Worm (Caenorhabditis elegans) whole organism, late embryonic: Measurements from ENCODE around the gene srv-16.

Experiments
- C08G9.2 ChIP-seq: sonication (generic microtip); optimal IDR thresholded peaks from 2 replicates; lab custom pipeline; 2016; ENCODE audit warnings: mild to moderate bottlenecking, missing genetic modification characterization, moderate library complexity, missing compliant biosample characterization
- F13H6.1 ChIP-seq: sonication (generic microtip); optimal IDR thresholded peaks from 2 replicates; lab custom pipeline; 2016; ENCODE audit warnings: missing genetic modification characterization, missing compliant biosample characterization
- K09A11.1 ChIP-seq: sonication (generic microtip); optimal IDR thresholded peaks from 2 replicates; lab custom pipeline; 2017; ENCODE audit warnings: antibody characterized with exemption, mild to moderate bottlenecking, missing genetic modification characterization, missing compliant biosample characterization; ENCODE audit not compliant: insufficient read depth
- T23F11.4 ChIP-seq: fragments of 200-800 bp; sonication (Bioruptor generic); optimal IDR thresholded peaks from 2 replicates; lab custom pipeline; 2018; ENCODE audit warnings: mild to moderate bottlenecking, missing genetic modification characterization, missing compliant biosample characterization
- Y22D7AL.16 ChIP-seq: sonication (generic microtip); optimal IDR thresholded peaks from 2 replicates; lab custom pipeline; 2016; ENCODE audit warnings: missing genetic modification characterization, missing compliant biosample characterization
- ama-1 ChIP-seq: fragments of 150-350 bp; optimal IDR thresholded peaks from 2 replicates; lab custom pipeline; 2014
- ceh-14 ChIP-seq: sonication (generic microtip); optimal IDR thresholded peaks from 2 replicates; lab custom pipeline; 2016; ENCODE audit warnings: missing genotype, missing genetic modification characterization, missing compliant biosample characterization
- ceh-19 ChIP-seq: fragments of 200-800 bp; sonication (Bioruptor generic); optimal IDR thresholded peaks from 2 replicates; lab custom pipeline; 2018; ENCODE audit warnings: mild to moderate bottlenecking, missing genetic modification characterization, missing compliant biosample characterization
- ceh-2 ChIP-seq: sonication (generic microtip); optimal IDR thresholded peaks from 2 replicates; lab custom pipeline; 2016; ENCODE audit warnings: missing genotype, missing genetic modification characterization, missing compliant biosample characterization
- ceh-31 ChIP-seq: sonication (generic microtip); optimal IDR thresholded peaks from 2 replicates; lab custom pipeline; 2016; ENCODE audit warnings: missing genetic modification characterization, missing compliant biosample characterization
- ceh-6 ChIP-seq: fragments of 200-800 bp; sonication (Bioruptor generic); optimal IDR thresholded peaks from 2 replicates; lab custom pipeline; 2018; ENCODE audit warnings: mild to moderate bottlenecking, missing genetic modification characterization, missing compliant biosample characterization
- elt-2 ChIP-seq: sonication (generic microtip); optimal IDR thresholded peaks from 2 replicates; lab custom pipeline; 2016; ENCODE audit warnings: missing genetic modification reagents, missing genetic modification characterization, missing compliant biosample characterization
- elt-4 ChIP-seq: sonication (generic microtip); optimal IDR thresholded peaks from 2 replicates; lab custom pipeline; 2016; ENCODE audit warnings: missing genetic modification characterization, missing compliant biosample characterization
- ets-4 ChIP-seq: sonication (generic microtip); optimal IDR thresholded peaks from 2 replicates; lab custom pipeline; 2016; ENCODE audit warnings: missing genetic modification characterization, missing compliant biosample characterization
- fax-1 ChIP-seq: sonication (generic microtip); optimal IDR thresholded peaks from 2 replicates; lab custom pipeline; 2016; ENCODE audit warnings: missing genotype, missing genetic modification characterization, missing compliant biosample characterization
- fkh-10 ChIP-seq: fragments of 150-350 bp; optimal IDR thresholded peaks from 2 replicates; lab custom pipeline; 2014; ENCODE audit warnings: missing biosample characterization, missing genetic modification reagents, missing genetic modification characterization
- fkh-6 ChIP-seq: sonication (generic microtip); optimal IDR thresholded peaks from 2 replicates; lab custom pipeline; 2016; ENCODE audit warnings: missing genetic modification characterization, missing compliant biosample characterization
- gmeb-2 ChIP-seq: sonication (generic microtip); optimal IDR thresholded peaks from 2 replicates; lab custom pipeline; 2016; ENCODE audit warnings: missing genetic modification characterization, inconsistent platforms, missing compliant biosample characterization
- hlh-15 ChIP-seq: sonication (generic microtip); optimal IDR thresholded peaks from 2 replicates; lab custom pipeline; 2016; ENCODE audit warnings: missing genetic modification characterization, missing compliant biosample characterization
- madf-2 ChIP-seq: sonication (generic microtip); optimal IDR thresholded peaks from 2 replicates; lab custom pipeline; 2017; ENCODE audit warnings: missing genetic modification characterization, missing compliant biosample characterization
- nfya-1 ChIP-seq: sonication (generic microtip); optimal IDR thresholded peaks from 2 replicates; lab custom pipeline; 2017; ENCODE audit warnings: missing genetic modification characterization, mild to moderate bottlenecking, missing compliant biosample characterization, antibody characterized with exemption, moderate library complexity
- pax-1 ChIP-seq: fragments of 150-350 bp; optimal IDR thresholded peaks from 2 replicates; lab custom pipeline; 2014; ENCODE audit warnings: missing biosample characterization, missing genetic modification characterization
- pha-2 ChIP-seq: sonication (generic microtip); optimal IDR thresholded peaks from 2 replicates; lab custom pipeline; 2017; ENCODE audit warnings: mild to moderate bottlenecking, missing genetic modification characterization, missing compliant biosample characterization
- pros-1 ChIP-seq: fragments of 150-350 bp; optimal IDR thresholded peaks from 2 replicates; lab custom pipeline; 2014; ENCODE audit warnings: missing biosample characterization, missing genetic modification reagents, missing genetic modification characterization
- ref-2 ChIP-seq: sonication (generic microtip); optimal IDR thresholded peaks from 2 replicates; lab custom pipeline; 2016; ENCODE audit warnings: missing genetic modification characterization, missing compliant biosample characterization
- sox-2 ChIP-seq: fragments of 200-800 bp; sonication (Bioruptor generic); IDR thresholded peaks from 2 replicates; pipeline ENCODE4 v1.3.6; 2022; ENCODE audit warnings: missing genetic modification reagents, missing genetic modification characterization, missing compliant biosample characterization
- sox-4 ChIP-seq: sonication (generic microtip); optimal IDR thresholded peaks from 2 replicates; lab custom pipeline; 2017; ENCODE audit warnings: mild to moderate bottlenecking, missing genetic modification characterization, inconsistent platforms, missing compliant biosample characterization
- tbx-7 ChIP-seq: sonication (generic microtip); optimal IDR thresholded peaks from 2 replicates; lab custom pipeline; 2016; ENCODE audit warnings: missing genotype, missing genetic modification characterization, missing compliant biosample characterization
- unc-3 ChIP-seq, 2 experiments: fragments of 200-800 bp in 1 of 2; sonication (Bioruptor generic) in 1 of 2; sonication (generic microtip) in 1 of 2; conservative IDR thresholded peaks in 1 of 2; optimal IDR thresholded peaks in 1 of 2; 2 replicates each; pipeline versions ENCODE4 v1.3.6 to Lab custom; 2016 to 2022; ENCODE audit warnings: missing compliant biosample characterization in 2 of 2, missing genetic modification characterization in 2 of 2, missing genetic modification reagents in 1 of 2
- unc-42 ChIP-seq: sonication (generic microtip); optimal IDR thresholded peaks from 2 replicates; lab custom pipeline; 2016; ENCODE audit warnings: missing genotype, missing genetic modification characterization, missing compliant biosample characterization
- unc-55 ChIP-seq: sonication (generic microtip); optimal IDR thresholded peaks from 2 replicates; lab custom pipeline; 2017; ENCODE audit warnings: missing biosample characterization, missing genetic modification reagents, missing genetic modification characterization
- unc-86 ChIP-seq: sonication (generic microtip); optimal IDR thresholded peaks from 2 replicates; lab custom pipeline; 2016; ENCODE audit warnings: missing genetic modification characterization, missing compliant biosample characterization
- zip-5 ChIP-seq: sonication (generic microtip); optimal IDR thresholded peaks from 2 replicates; lab custom pipeline; 2016; ENCODE audit warnings: missing genetic modification characterization, missing compliant biosample characterization

Gene srv-16

ce11 chrIV:15929831-15930230 is 3.9 kb downstream of the srv-16 start:
- TF ChIP-seq ceh-19 (GFP tag; lab: Kevin White, UChicago), result no peak
- TF ChIP-seq ceh-6, result no peak
- no peak for TF ChIP-seq fkh-6 (tag; lab: Kevin White, UChicago)
- TF ChIP-seq elt-2 (tag; lab: Kevin White, UChicago), result peak; percentile 93
- TF ChIP-seq madf-2 (tag; lab: Kevin White, UChicago), result no peak

- no peak for TF ChIP-seq madf-2 (tag; lab: Kevin White, UChicago)
- TF ChIP-seq K09A11.1, result no peak
- TF ChIP-seq tbx-7 (tag; lab: Kevin White, UChicago), result no peak
- no peak for TF ChIP-seq Y22D7AL.16 (tag; lab: Kevin White, UChicago)
- no peak for TF ChIP-seq unc-42 (tag; lab: Kevin White, UChicago)
- TF ChIP-seq pax-1 (tag; lab: Kevin White, UChicago), result no peak
- TF ChIP-seq nfya-1 (tag; lab: Kevin White, UChicago), result no peak
- TF ChIP-seq fax-1 (tag; lab: Kevin White, UChicago), result no peak
- no peak for TF ChIP-seq C08G9.2 (tag; lab: Kevin White, UChicago)
- no peak for TF ChIP-seq ets-4 (tag; lab: Kevin White, UChicago)
These were observed 7.0 kb downstream of the srv-16 start, which contains the start of gene Y105C5B.8 for ce11 chrIV:15926746-15927145. Y105C5B.8 (minus strand) TSS chrIV:15926846.

- TF ChIP-seq Y22D7AL.16 (tag; lab: Kevin White, UChicago), result no peak
- no peak for TF ChIP-seq F13H6.1 (tag; lab: Kevin White, UChicago)
- no peak for TF ChIP-seq unc-3 (GFP tag; conservative IDR thresholded peaks at IDR 0.05; lab: Robert Waterston, UW)
- TF ChIP-seq unc-3 (tag; optimal IDR thresholded peaks at IDR 0.05; lab: Kevin White, UChicago), result no peak
- TF ChIP-seq T23F11.4, result no peak
These were observed 10.7 kb downstream of the srv-16 start for ce11 chrIV:15923000-15923399.

ce11 chrIV:15915061-15915460 is 18.7 kb downstream of the srv-16 start:
- no peak for TF ChIP-seq sox-2 (GFP tag; lab: Robert Waterston, UW)
- no peak for TF ChIP-seq nfya-1 (tag; lab: Kevin White, UChicago)
- TF ChIP-seq F13H6.1 (tag; lab: Kevin White, UChicago), result no peak
- no peak for TF ChIP-seq madf-2 (tag; lab: Kevin White, UChicago)
- TF ChIP-seq ceh-14 (tag; lab: Kevin White, UChicago), result no peak
- no peak for TF ChIP-seq unc-55 (GFP tag; lab: Kevin White, UChicago)
- no peak for TF ChIP-seq unc-42 (tag; lab: Kevin White, UChicago)
- no peak for TF ChIP-seq pros-1
- TF ChIP-seq ama-1 (lab: Kevin White, UChicago), result no peak
- TF ChIP-seq gmeb-2 (tag; lab: Kevin White, UChicago), result no peak
- TF ChIP-seq sox-4, result no peak
- TF ChIP-seq Y22D7AL.16 (tag; lab: Kevin White, UChicago), result no peak

ce11 chrIV:15908251-15908650 is 25.5 kb downstream of the srv-16 start:
- no peak for TF ChIP-seq hlh-15 (tag; lab: Kevin White, UChicago)
- TF ChIP-seq unc-86 (tag; lab: Kevin White, UChicago), result no peak
- no peak for TF ChIP-seq unc-3 (GFP tag; conservative IDR thresholded peaks at IDR 0.05; lab: Robert Waterston, UW)
- no peak for TF ChIP-seq unc-3 (tag; optimal IDR thresholded peaks at IDR 0.05; lab: Kevin White, UChicago)
- TF ChIP-seq ceh-19 (GFP tag; lab: Kevin White, UChicago), result no peak
- no peak for TF ChIP-seq ref-2 (tag; lab: Kevin White, UChicago)
- TF ChIP-seq ama-1 (lab: Kevin White, UChicago), result no peak
- no peak for TF ChIP-seq C08G9.2 (tag; lab: Kevin White, UChicago)
- TF ChIP-seq K09A11.1, result no peak
- TF ChIP-seq elt-4 (tag; lab: Kevin White, UChicago), result no peak
- TF ChIP-seq pha-2 (tag; lab: Kevin White, UChicago), result no peak
- TF ChIP-seq ceh-2, result no peak
- no peak for TF ChIP-seq fkh-10
- TF ChIP-seq zip-5, result no peak
- TF ChIP-seq ceh-31 (tag; lab: Kevin White, UChicago), result no peak
- TF ChIP-seq, all 69 proteins: peak for 0
